Fruit fly (Drosophila melanogaster) whole organism, pupa: ENCODE results near the gene ATPsynGL.
A peak's percentile ranks its signal among the peaks of the same experiment; 100 is the strongest.

Source experiments
- CG10348 ChIP-seq: fragments of 200-800 bp; sonication (Bioruptor generic); IDR thresholded peaks from 2 replicates; pipeline ENCODE4 v1.3.6; 2022; ENCODE audit warnings: missing biosample characterization, missing genetic modification characterization
- CG12605 ChIP-seq: fragments of 200-800 bp; sonication (Bioruptor generic); IDR thresholded peaks from 2 replicates; pipeline ENCODE4 v1.3.6; 2022; ENCODE audit warnings: missing biosample characterization, missing genetic modification characterization
- CG13204 ChIP-seq: fragments of 200-800 bp; sonication (Bioruptor generic); optimal IDR thresholded peaks from 2 replicates; lab custom pipeline; 2018; ENCODE audit warnings: missing biosample characterization, mild to moderate bottlenecking, missing genetic modification characterization, moderate library complexity
- CG14655 ChIP-seq: fragments of 200-800 bp; sonication (Bioruptor generic); optimal IDR thresholded peaks from 3 replicates; lab custom pipeline; 2017; ENCODE audit warnings: mild to moderate bottlenecking, missing biosample characterization, missing genetic modification reagents, missing genetic modification characterization
- CG15710 ChIP-seq: fragments of 200-800 bp; sonication (Bioruptor generic); optimal IDR thresholded peaks from 2 replicates; lab custom pipeline; 2018; ENCODE audit warnings: missing biosample characterization, mild to moderate bottlenecking, missing genetic modification characterization, moderate library complexity
- CG17806 ChIP-seq: fragments of 200-800 bp; sonication (Bioruptor generic); optimal IDR thresholded peaks from 2 replicates; lab custom pipeline; 2018; ENCODE audit warnings: missing biosample characterization, mild to moderate bottlenecking, missing genetic modification characterization, moderate library complexity
- CG32121 ChIP-seq: fragments of 200-800 bp; sonication (Bioruptor generic); IDR thresholded peaks from 2 replicates; pipeline ENCODE4 v1.3.6; 2022; ENCODE audit warnings: missing biosample characterization, missing genetic modification characterization
- CG34367 ChIP-seq: fragments of 200-800 bp; sonication (Bioruptor generic); optimal IDR thresholded peaks from 2 replicates; lab custom pipeline; 2018; ENCODE audit warnings: missing biosample characterization, mild to moderate bottlenecking, missing genetic modification characterization
- CG4496 ChIP-seq: fragments of 200-800 bp; sonication (Bioruptor generic); IDR thresholded peaks from 3 replicates; pipeline ENCODE4 v1.3.6; 2022; ENCODE audit warnings: missing biosample characterization, missing genetic modification characterization
- CG8159 ChIP-seq: fragments of 200-800 bp; sonication (Bioruptor generic); optimal IDR thresholded peaks from 3 replicates; lab custom pipeline; 2018; ENCODE audit warnings: missing biosample characterization, mild to moderate bottlenecking, missing genetic modification characterization, moderate library complexity
- CG8301 ChIP-seq: fragments of 200-800 bp; sonication (Bioruptor generic); optimal IDR thresholded peaks from 2 replicates; lab custom pipeline; 2018; ENCODE audit warnings: missing biosample characterization, mild to moderate bottlenecking, missing genetic modification characterization
- CG9948 ChIP-seq: fragments of 200-800 bp; sonication (Bioruptor generic); optimal IDR thresholded peaks from 2 replicates; lab custom pipeline; 2018; ENCODE audit warnings: missing biosample characterization, mild to moderate bottlenecking, missing genetic modification characterization, moderate library complexity
- D1 ChIP-seq: fragments of 200-800 bp; sonication (Bioruptor generic); optimal IDR thresholded peaks from 2 replicates; lab custom pipeline; 2018; ENCODE audit warnings: missing biosample characterization, mild to moderate bottlenecking, missing genetic modification characterization, moderate library complexity
- EcR ChIP-seq: fragments of 200-800 bp; sonication (Bioruptor generic); optimal IDR thresholded peaks from 3 replicates; lab custom pipeline; 2019; ENCODE audit warnings: missing biosample characterization, missing genetic modification characterization, mild to moderate bottlenecking, moderate library complexity, missing genetic modification reagents
- Ets98B ChIP-seq: fragments of 200-800 bp; sonication (Bioruptor generic); IDR thresholded peaks from 2 replicates; pipeline ENCODE4 v1.3.6; 2022; ENCODE audit warnings: missing biosample characterization, missing genetic modification characterization
- Pif1A ChIP-seq: fragments of 200-800 bp; sonication (Bioruptor generic); optimal IDR thresholded peaks from 3 replicates; lab custom pipeline; 2016; ENCODE audit warnings: missing biosample characterization, missing genetic modification characterization
- Pif1B ChIP-seq: fragments of 200-800 bp; sonication (Bioruptor generic); optimal IDR thresholded peaks from 3 replicates; lab custom pipeline; 2016; ENCODE audit warnings: missing biosample characterization, missing genetic modification characterization
- Snoo ChIP-seq: fragments of 200-800 bp; sonication (Bioruptor generic); optimal IDR thresholded peaks from 3 replicates; lab custom pipeline; 2017; ENCODE audit warnings: missing biosample characterization, mild to moderate bottlenecking, missing genetic modification characterization, inconsistent platforms
- fd96Ca ChIP-seq: fragments of 200-800 bp; sonication (Bioruptor generic); IDR thresholded peaks from 3 replicates; pipeline ENCODE4 v1.3.6; 2022; ENCODE audit warnings: missing biosample characterization, missing genetic modification characterization
- gl ChIP-seq: fragments of 200-800 bp; sonication (Bioruptor generic); optimal IDR thresholded peaks from 2 replicates; lab custom pipeline; 2018; ENCODE audit warnings: missing biosample characterization, mild to moderate bottlenecking, missing genetic modification characterization
- rn ChIP-seq: fragments of 200-800 bp; sonication (Bioruptor generic); IDR thresholded peaks from 2 replicates; pipeline ENCODE4 v1.3.6; 2022; ENCODE audit warnings: missing biosample characterization, missing genetic modification characterization

The ATPsynGL gene

dm6 chr2L:7756835-7757234 lies 9.8 kb downstream of the ATPsynGL start:
- TF ChIP-seq CG15710 (no peak), Pif1B (no peak), CG12605 (GFP tag; lab: Robert Waterston, UW) (no peak), CG8159 (tag; lab: Kevin White, UChicago) (peak; percentile 2), CG4496 (GFP tag; lab: Robert Waterston, UW) (peak; percentile 51; the same call in 2 of the 3 replicates), fd96Ca (GFP tag; lab: Robert Waterston, UW) (no peak)

DNA sequence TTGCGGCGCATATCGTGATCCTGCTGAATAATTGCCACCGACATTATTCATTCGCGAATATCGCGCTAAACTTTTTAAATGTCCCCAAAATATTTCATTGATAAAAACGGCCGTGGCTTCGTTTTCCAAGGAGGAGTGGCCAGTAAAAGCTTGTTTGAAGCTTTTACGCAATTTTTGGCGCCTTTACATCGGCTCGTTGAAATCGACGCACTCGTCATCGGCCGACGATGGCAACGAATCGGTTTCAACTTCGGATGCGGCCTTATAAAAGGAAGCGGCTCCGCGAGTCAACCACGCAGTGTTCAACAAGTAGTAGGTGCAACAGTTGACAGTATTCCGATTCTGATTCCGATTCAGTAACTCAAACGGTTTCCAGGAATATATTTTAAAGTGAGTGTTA lies 20.3 kb downstream of the ATPsynGL start, which contains the start of gene CG7191:
TSS of gene CG7191 (plus strand) at position 301 of the 400 bp plus-strand sequence.
- TF ChIP-seq CG10348 (GFP tag; lab: Robert Waterston, UW), result no peak
- no peak for TF ChIP-seq gl (tag; lab: Kevin White, UChicago)
- TF ChIP-seq D1, result no peak
- TF ChIP-seq CG9948 (tag; lab: Kevin White, UChicago), result no peak
- TF ChIP-seq Pif1A, result no peak
- no peak for TF ChIP-seq EcR
- TF ChIP-seq Snoo (tag; lab: Kevin White, UChicago), result no peak
- TF ChIP-seq CG8301 (tag; lab: Kevin White, UChicago), result no peak
- no peak for TF ChIP-seq fd96Ca (GFP tag; lab: Robert Waterston, UW)
- no peak for TF ChIP-seq CG15710
- TF ChIP-seq CG17806 (tag; lab: Kevin White, UChicago), result no peak
- no peak for TF ChIP-seq CG4496 (GFP tag; lab: Robert Waterston, UW)
- no peak for TF ChIP-seq CG34367
- no peak for TF ChIP-seq Ets98B (GFP tag; lab: Robert Waterston, UW)
- no peak for TF ChIP-seq Pif1B

DNA sequence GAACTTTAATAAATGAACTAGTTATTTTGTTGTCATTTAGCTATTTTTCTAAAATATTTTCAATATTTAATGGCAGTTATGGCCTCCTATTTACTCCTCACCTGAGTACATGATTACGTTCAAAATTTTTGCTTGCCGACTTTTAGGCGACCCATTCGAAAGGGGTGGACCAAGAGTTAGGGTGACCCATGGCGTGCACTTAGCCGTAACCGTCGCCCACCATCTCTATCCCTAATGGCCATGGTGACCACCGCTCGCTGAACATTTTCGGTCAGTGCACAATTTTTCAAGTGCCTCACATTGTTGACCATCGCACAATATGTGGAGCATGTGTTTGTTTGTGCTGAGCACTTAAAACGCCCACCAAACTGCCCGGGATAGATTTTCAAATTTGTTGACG lies 24.8 kb downstream of the ATPsynGL start:
- TF ChIP-seq CG8159 (tag; lab: Kevin White, UChicago), result peak; percentile 81
- no peak for TF ChIP-seq CG10348 (GFP tag; lab: Robert Waterston, UW)
- no peak for TF ChIP-seq fd96Ca (GFP tag; lab: Robert Waterston, UW)
- TF ChIP-seq gl (tag; lab: Kevin White, UChicago), result no peak
- no peak for TF ChIP-seq CG12605 (GFP tag; lab: Robert Waterston, UW)
- TF ChIP-seq Pif1A, result no peak
- no peak for TF ChIP-seq Ets98B (GFP tag; lab: Robert Waterston, UW)
- TF ChIP-seq CG32121 (GFP tag; lab: Robert Waterston, UW), result no peak
- no peak for TF ChIP-seq CG14655 (GFP tag; lab: Kevin White, UChicago)
- TF ChIP-seq, all 21 proteins: peak for 1

- no peak for TF ChIP-seq Pif1B
- no peak for TF ChIP-seq rn (GFP tag; lab: Robert Waterston, UW)
- TF ChIP-seq EcR, result no peak
- TF ChIP-seq CG32121 (GFP tag; lab: Robert Waterston, UW), result no peak
- TF ChIP-seq gl (tag; lab: Kevin White, UChicago), result no peak
- TF ChIP-seq CG13204 (GFP tag; lab: Kevin White, UChicago), result no peak
- no peak for TF ChIP-seq CG8301 (tag; lab: Kevin White, UChicago)
- no peak for TF ChIP-seq CG17806 (tag; lab: Kevin White, UChicago)
- TF ChIP-seq CG34367, result no peak
- TF ChIP-seq CG4496 (GFP tag; lab: Robert Waterston, UW), result no peak
- TF ChIP-seq Pif1A, result no peak
- no peak for TF ChIP-seq fd96Ca (GFP tag; lab: Robert Waterston, UW)
- no peak for TF ChIP-seq CG8159 (tag; lab: Kevin White, UChicago)
- TF ChIP-seq CG15710, result no peak
- TF ChIP-seq CG14655 (GFP tag; lab: Kevin White, UChicago), result no peak
- no peak for TF ChIP-seq CG12605 (GFP tag; lab: Robert Waterston, UW)
- TF ChIP-seq CG10348 (GFP tag; lab: Robert Waterston, UW), result no peak
- TF ChIP-seq Ets98B (GFP tag; lab: Robert Waterston, UW), result no peak
These were observed 28.2 kb downstream of the ATPsynGL start for dm6 chr2L:7775260-7775659.

dm6 chr2L:7777979-7778692 lies 31.1 kb downstream of the ATPsynGL start, which contains the start of gene CG7179:
Gene CG7179, minus strand, starts transcription at chr2L:7778029.
- TF ChIP-seq CG14655 (GFP tag; lab: Kevin White, UChicago) (no peak), Pif1A (no peak), D1 (no peak)

- TF ChIP-seq CG4496 (GFP tag; lab: Robert Waterston, UW) (no peak), CG32121 (GFP tag; lab: Robert Waterston, UW) (no peak), Pif1A (no peak), fd96Ca (GFP tag; lab: Robert Waterston, UW) (no peak), CG8159 (tag; lab: Kevin White, UChicago) (no peak), CG10348 (GFP tag; lab: Robert Waterston, UW) (no peak), D1 (no peak), EcR (no peak), CG8301 (tag; lab: Kevin White, UChicago) (no peak), CG9948 (tag; lab: Kevin White, UChicago) (no peak), CG15710 (no peak), Snoo (tag; lab: Kevin White, UChicago) (no peak), CG34367 (no peak)
- TF ChIP-seq, all 21 proteins: peak for 0
These were observed 32.7 kb downstream of the ATPsynGL start, which contains the start of gene Uro for dm6 chr2L:7779785-7780184. Gene Uro, plus strand, starts transcription at chr2L:7780085.
